Worm (Caenorhabditis elegans) whole organism, late embryonic: ENCODE results near the gene nhr-258.
A peak's percentile ranks its signal among the peaks of the same experiment; 100 is the strongest.

Experiments used
- C38D4.7 ChIP-seq: fragments of 200-800 bp; sonication (Bioruptor generic); optimal IDR thresholded peaks from 2 replicates; lab custom pipeline; 2018; ENCODE audit warnings: mild to moderate bottlenecking, missing genetic modification characterization, moderate library complexity, missing compliant biosample characterization
- F13H6.1 ChIP-seq: sonication (generic microtip); optimal IDR thresholded peaks from 2 replicates; lab custom pipeline; 2016; ENCODE audit warnings: missing genetic modification characterization, missing compliant biosample characterization
- K02D7.2 ChIP-seq: sonication (generic microtip); optimal IDR thresholded peaks from 2 replicates; lab custom pipeline; 2017; ENCODE audit warnings: mild to moderate bottlenecking, missing genetic modification characterization, missing compliant biosample characterization
- T23F11.4 ChIP-seq: fragments of 200-800 bp; sonication (Bioruptor generic); optimal IDR thresholded peaks from 2 replicates; lab custom pipeline; 2018; ENCODE audit warnings: mild to moderate bottlenecking, missing genetic modification characterization, missing compliant biosample characterization
- Y22D7AL.16 ChIP-seq: sonication (generic microtip); optimal IDR thresholded peaks from 2 replicates; lab custom pipeline; 2016; ENCODE audit warnings: missing genetic modification characterization, missing compliant biosample characterization
- ahr-1 ChIP-seq: sonication (generic microtip); optimal IDR thresholded peaks from 2 replicates; lab custom pipeline; 2016; ENCODE audit warnings: missing genetic modification characterization, missing compliant biosample characterization
- ceh-14 ChIP-seq: sonication (generic microtip); optimal IDR thresholded peaks from 2 replicates; lab custom pipeline; 2016; ENCODE audit warnings: missing genotype, missing genetic modification characterization, missing compliant biosample characterization
- ceh-18 ChIP-seq: sonication (generic microtip); optimal IDR thresholded peaks from 2 replicates; lab custom pipeline; 2016; ENCODE audit warnings: missing genetic modification characterization, missing compliant biosample characterization
- ceh-19 ChIP-seq: fragments of 200-800 bp; sonication (Bioruptor generic); optimal IDR thresholded peaks from 2 replicates; lab custom pipeline; 2018; ENCODE audit warnings: mild to moderate bottlenecking, missing genetic modification characterization, missing compliant biosample characterization
- ceh-2 ChIP-seq: sonication (generic microtip); optimal IDR thresholded peaks from 2 replicates; lab custom pipeline; 2016; ENCODE audit warnings: missing genotype, missing genetic modification characterization, missing compliant biosample characterization
- ceh-22 ChIP-seq: sonication (generic microtip); optimal IDR thresholded peaks from 2 replicates; lab custom pipeline; 2017; ENCODE audit warnings: missing biosample characterization, missing genetic modification characterization
- ceh-24 ChIP-seq: sonication (generic microtip); optimal IDR thresholded peaks from 2 replicates; lab custom pipeline; 2016; ENCODE audit warnings: mild to moderate bottlenecking, missing genetic modification characterization, missing compliant biosample characterization
- ceh-30 ChIP-seq: fragments of 150-350 bp; optimal IDR thresholded peaks from 2 replicates; lab custom pipeline; 2014; ENCODE audit warnings: missing biosample characterization, missing genetic modification characterization
- ceh-31 ChIP-seq: sonication (generic microtip); optimal IDR thresholded peaks from 2 replicates; lab custom pipeline; 2016; ENCODE audit warnings: missing genetic modification characterization, missing compliant biosample characterization
- ceh-34 ChIP-seq: sonication (generic microtip); optimal IDR thresholded peaks from 2 replicates; lab custom pipeline; 2016; ENCODE audit warnings: mild to moderate bottlenecking, missing genetic modification characterization, missing compliant biosample characterization
- ceh-45 ChIP-seq: fragments of 200-800 bp; sonication (Bioruptor generic); IDR thresholded peaks from 2 replicates; pipeline ENCODE4 v1.3.6; 2022; ENCODE audit warnings: missing genetic modification reagents, missing genetic modification characterization, missing compliant biosample characterization
- ceh-48 ChIP-seq: sonication (generic microtip); optimal IDR thresholded peaks from 2 replicates; lab custom pipeline; 2016; ENCODE audit warnings: missing genetic modification characterization, inconsistent platforms, missing compliant biosample characterization
- ceh-6 ChIP-seq: fragments of 200-800 bp; sonication (Bioruptor generic); optimal IDR thresholded peaks from 2 replicates; lab custom pipeline; 2018; ENCODE audit warnings: mild to moderate bottlenecking, missing genetic modification characterization, missing compliant biosample characterization
- ceh-9 ChIP-seq: sonication (generic microtip); optimal IDR thresholded peaks from 2 replicates; lab custom pipeline; 2016; ENCODE audit warnings: mild to moderate bottlenecking, missing genetic modification characterization, inconsistent platforms, missing compliant biosample characterization
- dmd-4 ChIP-seq: sonication (generic microtip); optimal IDR thresholded peaks from 2 replicates; lab custom pipeline; 2016; ENCODE audit warnings: borderline replicate concordance, missing genetic modification characterization, missing compliant biosample characterization
- elt-4 ChIP-seq: sonication (generic microtip); optimal IDR thresholded peaks from 2 replicates; lab custom pipeline; 2016; ENCODE audit warnings: missing genetic modification characterization, missing compliant biosample characterization
- eyg-1 ChIP-seq: sonication (generic microtip); optimal IDR thresholded peaks from 2 replicates; lab custom pipeline; 2016; ENCODE audit warnings: missing genotype, missing genetic modification characterization, missing compliant biosample characterization
- fkh-6 ChIP-seq: sonication (generic microtip); optimal IDR thresholded peaks from 2 replicates; lab custom pipeline; 2016; ENCODE audit warnings: missing genetic modification characterization, missing compliant biosample characterization
- gmeb-2 ChIP-seq: sonication (generic microtip); optimal IDR thresholded peaks from 2 replicates; lab custom pipeline; 2016; ENCODE audit warnings: missing genetic modification characterization, inconsistent platforms, missing compliant biosample characterization
- hlh-13 ChIP-seq: fragments of 200-800 bp; sonication (Bioruptor generic); optimal IDR thresholded peaks from 2 replicates; lab custom pipeline; 2018; ENCODE audit warnings: mild to moderate bottlenecking, missing genetic modification characterization, missing compliant biosample characterization
- hlh-30 ChIP-seq: sonication (generic microtip); optimal IDR thresholded peaks from 2 replicates; lab custom pipeline; 2017; ENCODE audit warnings: antibody characterized with exemption, missing genetic modification characterization, missing compliant biosample characterization; ENCODE audit not compliant: insufficient read depth
- hlh-6 ChIP-seq: sonication (generic microtip); optimal IDR thresholded peaks from 2 replicates; lab custom pipeline; 2016; ENCODE audit warnings: missing genotype, missing genetic modification characterization, missing compliant biosample characterization
- hlh-8 ChIP-seq: sonication (generic microtip); optimal IDR thresholded peaks from 2 replicates; lab custom pipeline; 2016; ENCODE audit warnings: missing genotype, missing genetic modification characterization, missing compliant biosample characterization
- lim-6 ChIP-seq: sonication (generic microtip); optimal IDR thresholded peaks from 2 replicates; lab custom pipeline; 2016; ENCODE audit warnings: missing genetic modification characterization, missing compliant biosample characterization
- lin-11 ChIP-seq: fragments of 200-800 bp; sonication (Bioruptor generic); optimal IDR thresholded peaks from 2 replicates; lab custom pipeline; 2018; ENCODE audit warnings: mild to moderate bottlenecking, missing genetic modification characterization, missing compliant biosample characterization
- madf-2 ChIP-seq: sonication (generic microtip); optimal IDR thresholded peaks from 2 replicates; lab custom pipeline; 2017; ENCODE audit warnings: missing genetic modification characterization, missing compliant biosample characterization
- mec-3 ChIP-seq: sonication (generic microtip); optimal IDR thresholded peaks from 2 replicates; lab custom pipeline; 2016; ENCODE audit warnings: borderline replicate concordance, missing genetic modification characterization, missing compliant biosample characterization
- nhr-11 ChIP-seq: fragments of 150-350 bp; optimal IDR thresholded peaks from 2 replicates; lab custom pipeline; 2014; ENCODE audit warnings: missing biosample characterization, missing genetic modification characterization
- odd-2 ChIP-seq: sonication (generic microtip); optimal IDR thresholded peaks from 2 replicates; lab custom pipeline; 2017; ENCODE audit warnings: antibody characterized with exemption, mild to moderate bottlenecking, missing genetic modification characterization, missing compliant biosample characterization
- pag-3 ChIP-seq: sonication (generic microtip); optimal IDR thresholded peaks from 2 replicates; lab custom pipeline; 2016; ENCODE audit warnings: missing compliant biosample characterization, missing genetic modification characterization, borderline replicate concordance
- pat-9 ChIP-seq: fragments of 200-800 bp; sonication (Bioruptor generic); optimal IDR thresholded peaks from 2 replicates; lab custom pipeline; 2018; ENCODE audit warnings: mild to moderate bottlenecking, missing genetic modification characterization, moderate library complexity, missing compliant biosample characterization
- pax-1 ChIP-seq: fragments of 150-350 bp; optimal IDR thresholded peaks from 2 replicates; lab custom pipeline; 2014; ENCODE audit warnings: missing biosample characterization, missing genetic modification characterization
- pha-4 ChIP-seq: fragments of 150-350 bp; optimal IDR thresholded peaks from 2 replicates; lab custom pipeline; 2018; ENCODE audit warnings: missing biosample characterization, missing genetic modification reagents, missing genetic modification characterization
- pros-1 ChIP-seq: fragments of 150-350 bp; optimal IDR thresholded peaks from 2 replicates; lab custom pipeline; 2014; ENCODE audit warnings: missing biosample characterization, missing genetic modification reagents, missing genetic modification characterization
- rnt-1 ChIP-seq: sonication (generic microtip); optimal IDR thresholded peaks from 2 replicates; lab custom pipeline; 2016; ENCODE audit warnings: missing genetic modification characterization, missing compliant biosample characterization
- sdc-2 ChIP-seq: sonication (generic microtip); optimal IDR thresholded peaks from 2 replicates; lab custom pipeline; 2016; ENCODE audit warnings: missing genotype, missing genetic modification characterization, missing compliant biosample characterization
- sox-2 ChIP-seq: fragments of 200-800 bp; sonication (Bioruptor generic); IDR thresholded peaks from 2 replicates; pipeline ENCODE4 v1.3.6; 2022; ENCODE audit warnings: missing genetic modification reagents, missing genetic modification characterization, missing compliant biosample characterization
- sox-4 ChIP-seq: sonication (generic microtip); optimal IDR thresholded peaks from 2 replicates; lab custom pipeline; 2017; ENCODE audit warnings: mild to moderate bottlenecking, missing genetic modification characterization, inconsistent platforms, missing compliant biosample characterization
- tbx-2 ChIP-seq: sonication (generic microtip); optimal IDR thresholded peaks from 2 replicates; lab custom pipeline; 2016; ENCODE audit warnings: missing genetic modification characterization, missing compliant biosample characterization
- tbx-7 ChIP-seq: sonication (generic microtip); optimal IDR thresholded peaks from 2 replicates; lab custom pipeline; 2016; ENCODE audit warnings: missing genotype, missing genetic modification characterization, missing compliant biosample characterization
- ttx-3 ChIP-seq: sonication (generic microtip); optimal IDR thresholded peaks from 2 replicates; lab custom pipeline; 2016; ENCODE audit warnings: missing genetic modification reagents, missing genetic modification characterization, missing compliant biosample characterization
- unc-3 ChIP-seq, 2 experiments: fragments of 200-800 bp in 1 of 2; sonication (Bioruptor generic) in 1 of 2; sonication (generic microtip) in 1 of 2; conservative IDR thresholded peaks in 1 of 2; optimal IDR thresholded peaks in 1 of 2; 2 replicates each; pipeline versions ENCODE4 v1.3.6 to Lab custom; 2016 to 2022; ENCODE audit warnings: missing compliant biosample characterization in 2 of 2, missing genetic modification characterization in 2 of 2, missing genetic modification reagents in 1 of 2
- unc-86 ChIP-seq: sonication (generic microtip); optimal IDR thresholded peaks from 2 replicates; lab custom pipeline; 2016; ENCODE audit warnings: missing genetic modification characterization, missing compliant biosample characterization
- zip-5 ChIP-seq: sonication (generic microtip); optimal IDR thresholded peaks from 2 replicates; lab custom pipeline; 2016; ENCODE audit warnings: missing genetic modification characterization, missing compliant biosample characterization

Gene nhr-258

ce11 chrIV:8016694-8017093 lies 28.0 kb upstream of the nhr-258 start, which contains the start of gene elpc-4:
Gene elpc-4, plus strand, starts transcription at chrIV:8016994.
- TF ChIP-seq F13H6.1 (no peak), odd-2 (tag; lab: Kevin White, UChicago) (no peak), hlh-8 (tag; lab: Kevin White, UChicago) (no peak), tbx-2 (tag; lab: Kevin White, UChicago) (no peak), madf-2 (tag; lab: Kevin White, UChicago) (no peak), lin-11 (tag; lab: Kevin White, UChicago) (no peak), unc-86 (no peak), lim-6 (tag; lab: Kevin White, UChicago) (no peak), Y22D7AL.16 (tag; lab: Kevin White, UChicago) (no peak), tbx-7 (tag; lab: Kevin White, UChicago) (no peak), rnt-1 (no peak), hlh-6 (tag; lab: Kevin White, UChicago) (no peak), ceh-14 (tag; lab: Kevin White, UChicago) (no peak), pros-1 (tag; lab: Kevin White, UChicago) (no peak), dmd-4 (no peak)

DNA sequence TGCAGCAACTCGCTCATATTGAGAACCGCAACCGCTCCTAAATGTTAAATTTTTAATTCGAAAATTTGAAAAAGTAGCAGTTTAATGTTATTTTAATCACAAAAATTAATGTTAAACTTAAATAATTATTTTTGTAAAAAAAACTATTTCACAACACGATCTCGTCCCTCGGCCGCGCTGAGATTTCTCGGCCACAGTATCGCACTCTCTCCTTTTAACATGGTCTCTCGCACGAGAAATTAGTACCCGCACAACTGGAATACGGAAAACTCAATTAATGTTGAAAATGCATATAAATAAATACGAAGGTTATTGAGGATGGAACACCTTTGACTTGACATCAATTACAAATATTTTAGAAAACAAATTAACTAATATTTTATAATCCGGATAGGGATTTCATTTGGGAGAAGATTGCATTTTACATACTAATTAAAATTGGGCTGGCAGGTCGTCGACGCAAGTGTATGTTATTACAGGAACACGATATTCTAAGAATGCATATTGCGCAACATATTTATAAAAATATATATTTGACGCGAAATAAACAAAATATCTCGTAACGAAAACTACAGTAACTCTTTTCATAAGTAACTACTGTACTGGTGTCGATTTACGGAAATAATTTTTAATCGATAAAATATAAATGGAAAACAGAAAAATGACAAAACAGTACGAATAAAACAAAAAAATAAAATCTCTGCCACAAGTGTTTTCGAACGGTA lies 24.8 kb upstream of the nhr-258 start, which contains the start of gene dnc-4:
dnc-4 (minus strand) TSS at position 37 of the 725 bp plus-strand sequence.
- TF ChIP-seq ceh-18 (no peak), nhr-11 (tag; lab: Kevin White, UChicago) (no peak), ceh-9 (tag; lab: Kevin White, UChicago) (no peak), pag-3 (tag; lab: Kevin White, UChicago) (no peak), ceh-14 (tag; lab: Kevin White, UChicago) (no peak), ceh-31 (tag; lab: Kevin White, UChicago) (peak; percentile 63), gmeb-2 (no peak), rnt-1 (no peak), lim-6 (tag; lab: Kevin White, UChicago) (no peak), unc-3 (GFP tag; conservative IDR thresholded peaks at IDR 0.05; lab: Robert Waterston, UW) (no peak), unc-3 (tag; optimal IDR thresholded peaks at IDR 0.05; lab: Kevin White, UChicago) (no peak), ceh-19 (no peak), pat-9 (no peak), ttx-3 (tag; lab: Kevin White, UChicago) (no peak), ceh-30 (tag; lab: Kevin White, UChicago) (no peak), elt-4 (no peak), ceh-6 (GFP tag; lab: Kevin White, UChicago) (no peak), ceh-2 (tag; lab: Kevin White, UChicago) (peak; percentile 47), fkh-6 (tag; lab: Kevin White, UChicago) (no peak), sox-4 (tag; lab: Kevin White, UChicago) (no peak), K02D7.2 (tag; lab: Kevin White, UChicago) (no peak), hlh-13 (GFP tag; lab: Kevin White, UChicago) (no peak), tbx-7 (tag; lab: Kevin White, UChicago) (no peak), C38D4.7 (GFP tag; lab: Kevin White, UChicago) (no peak), hlh-8 (tag; lab: Kevin White, UChicago) (peak; percentile 24), hlh-30 (tag; lab: Kevin White, UChicago) (no peak), ahr-1 (tag; lab: Kevin White, UChicago) (no peak), ceh-48 (tag; lab: Kevin White, UChicago) (no peak), odd-2 (tag; lab: Kevin White, UChicago) (no peak), ceh-22 (no peak), zip-5 (tag; lab: Kevin White, UChicago) (no peak), mec-3 (no peak), T23F11.4 (GFP tag; lab: Kevin White, UChicago) (no peak), hlh-6 (tag; lab: Kevin White, UChicago) (no peak), Y22D7AL.16 (tag; lab: Kevin White, UChicago) (no peak), pax-1 (tag; lab: Kevin White, UChicago) (no peak), ceh-24 (tag; lab: Kevin White, UChicago) (no peak), ceh-34 (tag; lab: Kevin White, UChicago) (no peak), sox-2 (GFP tag; lab: Robert Waterston, UW) (no peak), ceh-45 (GFP tag; lab: Robert Waterston, UW) (no peak), lin-11 (tag; lab: Kevin White, UChicago) (no peak), sdc-2 (no peak), eyg-1 (tag; lab: Kevin White, UChicago) (no peak), pha-4 (tag; lab: Kevin White, UChicago) (no peak)
